Fruit fly (Drosophila melanogaster) whole organism, pupa: ENCODE measurements around the gene Atx-1.

Source experiments
- CG10348 ChIP-seq: fragments of 200-800 bp; sonication (Bioruptor generic); IDR thresholded peaks from 2 replicates; pipeline ENCODE4 v1.3.6; 2022; ENCODE audit warnings: missing biosample characterization, missing genetic modification characterization
- CG12605 ChIP-seq: fragments of 200-800 bp; sonication (Bioruptor generic); IDR thresholded peaks from 2 replicates; pipeline ENCODE4 v1.3.6; 2022; ENCODE audit warnings: missing biosample characterization, missing genetic modification characterization
- CG13204 ChIP-seq: fragments of 200-800 bp; sonication (Bioruptor generic); optimal IDR thresholded peaks from 2 replicates; lab custom pipeline; 2018; ENCODE audit warnings: missing biosample characterization, mild to moderate bottlenecking, missing genetic modification characterization, moderate library complexity
- CG14655 ChIP-seq: fragments of 200-800 bp; sonication (Bioruptor generic); optimal IDR thresholded peaks from 3 replicates; lab custom pipeline; 2017; ENCODE audit warnings: mild to moderate bottlenecking, missing biosample characterization, missing genetic modification reagents, missing genetic modification characterization
- CG15710 ChIP-seq: fragments of 200-800 bp; sonication (Bioruptor generic); optimal IDR thresholded peaks from 2 replicates; lab custom pipeline; 2018; ENCODE audit warnings: missing biosample characterization, mild to moderate bottlenecking, missing genetic modification characterization, moderate library complexity
- CG17806 ChIP-seq: fragments of 200-800 bp; sonication (Bioruptor generic); optimal IDR thresholded peaks from 2 replicates; lab custom pipeline; 2018; ENCODE audit warnings: missing biosample characterization, mild to moderate bottlenecking, missing genetic modification characterization, moderate library complexity
- CG32121 ChIP-seq: fragments of 200-800 bp; sonication (Bioruptor generic); IDR thresholded peaks from 2 replicates; pipeline ENCODE4 v1.3.6; 2022; ENCODE audit warnings: missing biosample characterization, missing genetic modification characterization
- CG34367 ChIP-seq: fragments of 200-800 bp; sonication (Bioruptor generic); optimal IDR thresholded peaks from 2 replicates; lab custom pipeline; 2018; ENCODE audit warnings: missing biosample characterization, mild to moderate bottlenecking, missing genetic modification characterization
- CG4496 ChIP-seq: fragments of 200-800 bp; sonication (Bioruptor generic); IDR thresholded peaks from 3 replicates; pipeline ENCODE4 v1.3.6; 2022; ENCODE audit warnings: missing biosample characterization, missing genetic modification characterization
- CG8159 ChIP-seq: fragments of 200-800 bp; sonication (Bioruptor generic); optimal IDR thresholded peaks from 3 replicates; lab custom pipeline; 2018; ENCODE audit warnings: missing biosample characterization, mild to moderate bottlenecking, missing genetic modification characterization, moderate library complexity
- CG8301 ChIP-seq: fragments of 200-800 bp; sonication (Bioruptor generic); optimal IDR thresholded peaks from 2 replicates; lab custom pipeline; 2018; ENCODE audit warnings: missing biosample characterization, mild to moderate bottlenecking, missing genetic modification characterization
- CG9948 ChIP-seq: fragments of 200-800 bp; sonication (Bioruptor generic); optimal IDR thresholded peaks from 2 replicates; lab custom pipeline; 2018; ENCODE audit warnings: missing biosample characterization, mild to moderate bottlenecking, missing genetic modification characterization, moderate library complexity
- D1 ChIP-seq: fragments of 200-800 bp; sonication (Bioruptor generic); optimal IDR thresholded peaks from 2 replicates; lab custom pipeline; 2018; ENCODE audit warnings: missing biosample characterization, mild to moderate bottlenecking, missing genetic modification characterization, moderate library complexity
- EcR ChIP-seq: fragments of 200-800 bp; sonication (Bioruptor generic); optimal IDR thresholded peaks from 3 replicates; lab custom pipeline; 2019; ENCODE audit warnings: missing biosample characterization, missing genetic modification characterization, mild to moderate bottlenecking, moderate library complexity, missing genetic modification reagents
- Ets98B ChIP-seq: fragments of 200-800 bp; sonication (Bioruptor generic); IDR thresholded peaks from 2 replicates; pipeline ENCODE4 v1.3.6; 2022; ENCODE audit warnings: missing biosample characterization, missing genetic modification characterization
- Pif1A ChIP-seq: fragments of 200-800 bp; sonication (Bioruptor generic); optimal IDR thresholded peaks from 3 replicates; lab custom pipeline; 2016; ENCODE audit warnings: missing biosample characterization, missing genetic modification characterization
- Pif1B ChIP-seq: fragments of 200-800 bp; sonication (Bioruptor generic); optimal IDR thresholded peaks from 3 replicates; lab custom pipeline; 2016; ENCODE audit warnings: missing biosample characterization, missing genetic modification characterization
- Snoo ChIP-seq: fragments of 200-800 bp; sonication (Bioruptor generic); optimal IDR thresholded peaks from 3 replicates; lab custom pipeline; 2017; ENCODE audit warnings: missing biosample characterization, mild to moderate bottlenecking, missing genetic modification characterization, inconsistent platforms
- fd96Ca ChIP-seq: fragments of 200-800 bp; sonication (Bioruptor generic); IDR thresholded peaks from 3 replicates; pipeline ENCODE4 v1.3.6; 2022; ENCODE audit warnings: missing biosample characterization, missing genetic modification characterization
- gl ChIP-seq: fragments of 200-800 bp; sonication (Bioruptor generic); optimal IDR thresholded peaks from 2 replicates; lab custom pipeline; 2018; ENCODE audit warnings: missing biosample characterization, mild to moderate bottlenecking, missing genetic modification characterization
- rn ChIP-seq: fragments of 200-800 bp; sonication (Bioruptor generic); IDR thresholded peaks from 2 replicates; pipeline ENCODE4 v1.3.6; 2022; ENCODE audit warnings: missing biosample characterization, missing genetic modification characterization

Atx-1 gene

dm6 chrX:6857693-6858092 is 34.7 kb downstream of the Atx-1 start:
- TF ChIP-seq CG17806 (tag; lab: Kevin White, UChicago), result no peak
- no peak for TF ChIP-seq CG32121
- no peak for TF ChIP-seq gl (tag; lab: Kevin White, UChicago)
- TF ChIP-seq CG8301 (tag; lab: Kevin White, UChicago), result no peak
- no peak for TF ChIP-seq CG12605
- TF ChIP-seq Snoo (tag; lab: Kevin White, UChicago), result no peak
- no peak for TF ChIP-seq D1
- TF ChIP-seq CG10348 (GFP tag; lab: Robert Waterston, UW), result no peak

dm6 chrX:6859245-6859644 is 36.2 kb downstream of the Atx-1 start:
- TF ChIP-seq CG10348 (GFP tag; lab: Robert Waterston, UW) (no peak), Pif1A (GFP tag; lab: Kevin White, UChicago) (no peak)

- TF ChIP-seq D1, result peak; percentile 22
- TF ChIP-seq CG10348 (GFP tag; lab: Robert Waterston, UW), result no peak; the same call in 1 of the 2 replicates
- peak; percentile 88 for TF ChIP-seq CG8159 (tag; lab: Kevin White, UChicago)
- peak; percentile 37; the same call in 1 of the 2 replicates for TF ChIP-seq Ets98B
- peak; percentile 82 for TF ChIP-seq CG8301 (tag; lab: Kevin White, UChicago)
- TF ChIP-seq CG32121, result no peak
- TF ChIP-seq Pif1B (GFP tag; lab: Kevin White, UChicago), result peak; percentile 42
- peak; percentile 92 for TF ChIP-seq CG14655 (GFP tag; lab: Kevin White, UChicago)
- no peak for TF ChIP-seq CG12605
- peak; percentile 84 for TF ChIP-seq Snoo (tag; lab: Kevin White, UChicago)
- peak; percentile 70 for TF ChIP-seq CG9948 (tag; lab: Kevin White, UChicago)
- TF ChIP-seq rn (GFP tag; lab: Robert Waterston, UW), result no peak
- peak; percentile 69 for TF ChIP-seq CG17806 (tag; lab: Kevin White, UChicago)
- TF ChIP-seq CG34367 (tag; lab: Kevin White, UChicago), result peak; percentile 55
- TF ChIP-seq CG15710 (tag; lab: Kevin White, UChicago), result peak; percentile 59
- TF ChIP-seq CG13204 (GFP tag; lab: Kevin White, UChicago), result peak; percentile 66
- peak; percentile 73 for TF ChIP-seq Pif1A (GFP tag; lab: Kevin White, UChicago)
- no peak for TF ChIP-seq EcR
- peak; percentile 80 for TF ChIP-seq CG4496 (GFP tag; lab: Robert Waterston, UW)
- TF ChIP-seq fd96Ca (GFP tag; lab: Robert Waterston, UW), result peak; percentile 68
- TF ChIP-seq gl (tag; lab: Kevin White, UChicago), result no peak
These were observed 36.9 kb downstream of the Atx-1 start for dm6 chrX:6859756-6860412.

dm6 chrX:6860413-6861089 is 37.5 kb downstream of the Atx-1 start:
- peak; percentile 38; the same call in 1 of the 2 replicates for TF ChIP-seq CG12605
- TF ChIP-seq CG13204 (GFP tag; lab: Kevin White, UChicago), result no peak
- no peak for TF ChIP-seq CG15710 (tag; lab: Kevin White, UChicago)
- peak; percentile 30 for TF ChIP-seq CG8301 (tag; lab: Kevin White, UChicago)
- TF ChIP-seq Snoo (tag; lab: Kevin White, UChicago), result no peak
- 0 out of 3 replicates have a peak, but pooled peaks have one; percentile 14 for TF ChIP-seq fd96Ca (GFP tag; lab: Robert Waterston, UW)
- peak; percentile 4 for TF ChIP-seq CG8159 (tag; lab: Kevin White, UChicago)
- peak; percentile 6; the same call in 1 of the 2 replicates for TF ChIP-seq Ets98B
- TF ChIP-seq CG14655 (GFP tag; lab: Kevin White, UChicago), result peak; percentile 31
- TF ChIP-seq CG4496 (GFP tag; lab: Robert Waterston, UW), result peak; percentile 38; the same call in 2 of the 3 replicates
- peak; percentile 18 for TF ChIP-seq gl (tag; lab: Kevin White, UChicago)
- peak; percentile 12 for TF ChIP-seq CG9948 (tag; lab: Kevin White, UChicago)

- TF ChIP-seq CG15710 (tag; lab: Kevin White, UChicago) (peak; percentile 79), CG12605 (peak; percentile 63; the same call in 1 of the 2 replicates), EcR (peak; percentile 76), CG8159 (tag; lab: Kevin White, UChicago) (peak; percentile 81), gl (tag; lab: Kevin White, UChicago) (peak; percentile 55), CG13204 (GFP tag; lab: Kevin White, UChicago) (peak; percentile 94), Ets98B (peak; percentile 86), CG17806 (tag; lab: Kevin White, UChicago) (peak; percentile 70), CG34367 (tag; lab: Kevin White, UChicago) (peak; percentile 47), CG14655 (GFP tag; lab: Kevin White, UChicago) (peak; percentile 87), CG32121 (peak; percentile 85), CG8301 (tag; lab: Kevin White, UChicago) (peak; percentile 79), Pif1A (GFP tag; lab: Kevin White, UChicago) (peak; percentile 78), Snoo (tag; lab: Kevin White, UChicago) (peak; percentile 69), rn (GFP tag; lab: Robert Waterston, UW) (peak; percentile 70), CG9948 (tag; lab: Kevin White, UChicago) (peak; percentile 67), D1 (no peak), Pif1B (GFP tag; lab: Kevin White, UChicago) (peak; percentile 75), CG10348 (GFP tag; lab: Robert Waterston, UW) (no peak), CG4496 (GFP tag; lab: Robert Waterston, UW) (peak; percentile 92), fd96Ca (GFP tag; lab: Robert Waterston, UW) (peak; percentile 93)
- TF ChIP-seq, all 21 proteins: peak for 19
These were observed 38.6 kb downstream of the Atx-1 start for dm6 chrX:6861523-6862077.
